Worm (Caenorhabditis elegans): ENCODE results near the gene R166.2.

The R166.2 gene

DNA sequence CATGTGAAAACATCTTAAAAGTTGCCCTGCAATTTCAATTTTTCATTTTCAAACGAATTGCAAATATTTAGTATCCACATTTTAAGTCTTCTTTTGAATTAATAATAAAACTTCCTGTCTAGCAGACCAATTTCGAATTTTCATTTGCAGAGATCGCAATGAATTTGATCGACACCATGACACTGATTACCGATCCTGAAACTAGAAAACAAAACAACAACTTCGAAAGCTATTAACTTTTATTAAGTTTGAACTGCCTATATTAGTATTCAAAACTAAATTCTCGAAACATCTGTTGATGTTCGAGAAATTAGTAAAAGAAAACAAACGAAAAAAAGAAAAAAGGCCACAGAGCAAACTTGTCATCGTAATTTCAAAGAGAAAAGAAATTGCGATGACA, 36.7 kb upstream of the R166.2 start (continued):
- TF ChIP-seq C06A6.2 (GFP tag; conservative IDR thresholded peaks at IDR 0.05) (no peak), sdz-38 (tag; optimal IDR thresholded peaks at IDR 0.05) (no peak), die-1 (tag; optimal IDR thresholded peaks at IDR 0.05) (no peak), ztf-25 (GFP tag; IDR thresholded peaks at IDR 0.05) (no peak), F10E7.11 (tag; optimal IDR thresholded peaks at IDR 0.05) (no peak), atf-7 (tag; optimal IDR thresholded peaks at IDR 0.05) (no peak), egl-18 (GFP tag; IDR thresholded peaks at IDR 0.05) (no peak), nhr-90 (tag; optimal IDR thresholded peaks at IDR 0.05) (no peak), madf-8 (GFP tag; conservative IDR thresholded peaks at IDR 0.05) (no peak), hrde-1 (tag; optimal IDR thresholded peaks at IDR 0.05; ENCODE audit: borderline replicate concordance) (peak; percentile 87), F55B11.4 (tag; optimal IDR thresholded peaks at IDR 0.05; ENCODE audit: borderline replicate concordance, insufficient read depth) (no peak), xnd-1 (tag; optimal IDR thresholded peaks at IDR 0.05) (no peak), F22D6.2 (tag; optimal IDR thresholded peaks at IDR 0.05) (no peak), ceh-58 (GFP tag; IDR thresholded peaks at IDR 0.05) (no peak), ztf-26 (tag; optimal IDR thresholded peaks at IDR 0.05) (no peak), ets-4 (GFP tag; optimal IDR thresholded peaks at IDR 0.05) (no peak), sptf-2 (GFP tag; optimal IDR thresholded peaks at IDR 0.05) (no peak), lin-54 (GFP tag; optimal IDR thresholded peaks at IDR 0.05) (peak; percentile 24), somi-1 (GFP tag; optimal IDR thresholded peaks at IDR 0.05) (no peak), hlh-26 (GFP tag; conservative IDR thresholded peaks at IDR 0.05) (no peak), Y95B8A.8 (GFP tag; IDR thresholded peaks at IDR 0.05) (no peak), him-1 (tag; optimal IDR thresholded peaks at IDR 0.05) (peak; percentile 18), zim-3 (tag; optimal IDR thresholded peaks at IDR 0.05) (no peak), Y79H2A.3 (GFP tag; conservative IDR thresholded peaks at IDR 0.05) (no peak), mxl-1 (tag; optimal IDR thresholded peaks at IDR 0.05) (no peak), T26A5.8 (tag; optimal IDR thresholded peaks at IDR 0.05) (no peak), ceh-40 (GFP tag; IDR thresholded peaks at IDR 0.05) (no peak), Y53G8AR.9 (GFP tag; conservative IDR thresholded peaks at IDR 0.05) (no peak), rcor-1 (GFP tag; IDR thresholded peaks at IDR 0.05) (0 out of 2 replicates have a peak, but pooled peaks have one; percentile 19), akir-1 (GFP tag; optimal IDR thresholded peaks at IDR 0.05) (no peak), hmg-20 (GFP tag; IDR thresholded peaks at IDR 0.05) (no peak), egl-44 (GFP tag; IDR thresholded peaks at IDR 0.05) (no peak), egrh-3 (GFP tag; IDR thresholded peaks at IDR 0.05) (no peak), lin-40 (tag; optimal IDR thresholded peaks at IDR 0.05) (no peak)

DNA sequence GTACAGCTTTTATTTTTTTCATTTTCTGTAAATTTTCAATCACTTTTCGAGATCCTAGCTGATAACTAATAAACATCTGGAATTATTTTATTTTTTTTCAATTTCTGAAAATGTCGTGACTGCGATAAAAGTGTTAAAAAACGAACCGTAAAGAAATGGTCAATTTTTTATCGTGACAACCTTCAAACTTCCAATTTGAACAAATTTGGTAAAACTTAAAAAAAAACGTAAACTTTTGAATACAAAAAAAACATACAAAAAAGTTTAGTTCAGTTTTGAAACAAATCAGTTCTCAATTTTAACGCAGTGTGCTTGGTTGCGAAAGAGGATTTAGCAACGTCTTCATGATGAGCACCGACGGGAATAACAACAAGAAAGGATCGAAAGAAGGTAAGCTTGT, 34.5 kb upstream of the R166.2 start, which contains the start of gene C06A1.3:
Gene C06A1.3, plus strand, starts transcription at position 301 of the 400 bp plus-strand sequence.
- TF ChIP-seq lsl-1 (GFP tag; optimal IDR thresholded peaks at IDR 0.05), result no peak
- TF ChIP-seq ceh-100 (GFP tag; IDR thresholded peaks at IDR 0.05), result no peak
- no peak for TF ChIP-seq Y53F4B.3 (GFP tag; IDR thresholded peaks at IDR 0.05)
- TF ChIP-seq pha-4 (tag; optimal IDR thresholded peaks at IDR 0.05), result no peak
- no peak for TF ChIP-seq F39B2.1 (GFP tag; IDR thresholded peaks at IDR 0.05)
- TF ChIP-seq bed-1 (GFP tag; IDR thresholded peaks at IDR 0.05), result no peak
- no peak for TF ChIP-seq B0035.1 (tag; optimal IDR thresholded peaks at IDR 0.05)
- no peak for TF ChIP-seq F57C9.4 (tag; optimal IDR thresholded peaks at IDR 0.05)
- no peak for TF ChIP-seq madf-3 (GFP tag; IDR thresholded peaks at IDR 0.05)
- no peak for TF ChIP-seq lir-1 (GFP tag; conservative IDR thresholded peaks at IDR 0.05)
- no peak for TF ChIP-seq somi-1 (GFP tag; optimal IDR thresholded peaks at IDR 0.05)
- no peak for TF ChIP-seq F57A8.1 (GFP tag; optimal IDR thresholded peaks at IDR 0.05)
- TF ChIP-seq die-1 (tag; optimal IDR thresholded peaks at IDR 0.05), result no peak
- TF ChIP-seq aptf-3 (GFP tag; IDR thresholded peaks at IDR 0.05), result no peak
- TF ChIP-seq attf-5 (GFP tag; optimal IDR thresholded peaks at IDR 0.05), result no peak
- no peak for TF ChIP-seq attf-6 (GFP tag; IDR thresholded peaks at IDR 0.05)
- TF ChIP-seq nhr-27 (tag; optimal IDR thresholded peaks at IDR 0.05), result no peak
- TF ChIP-seq egl-18 (GFP tag; IDR thresholded peaks at IDR 0.05), result no peak

Measured in whole organism, young adult.